Fruit fly (Drosophila melanogaster) S2 (cell line): Measurements from ENCODE around the gene CG7031.

Source experiments
- CG8478 ChIP-seq: fragments of >200 bp; optimal IDR thresholded peaks from 2 replicates; lab custom pipeline; 2018
- CTCF ChIP-seq, 2 experiments: fragments of >200 bp; optimal IDR thresholded peaks; 2 replicates each; lab custom pipeline; 2018

DNA sequence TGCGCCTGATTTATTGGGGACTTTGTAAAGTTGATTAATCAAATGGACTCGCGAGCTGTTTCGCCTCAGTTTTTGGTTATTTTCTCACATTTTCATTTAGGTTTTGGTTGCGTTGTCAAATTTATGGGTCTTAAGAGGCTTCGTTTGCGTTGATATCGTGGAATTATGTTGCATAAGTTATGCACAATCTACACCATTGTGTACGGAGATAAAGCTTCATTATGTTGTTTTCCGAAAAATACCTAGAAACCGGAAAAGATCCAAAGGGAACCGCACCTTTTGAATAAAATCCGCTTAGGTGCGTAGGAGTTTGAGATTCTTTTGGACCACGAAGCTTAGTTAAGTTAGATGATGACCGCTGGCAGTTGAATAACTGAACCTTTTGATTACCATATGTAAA is 47.0 kb upstream of the CG7031 start:
- TF ChIP-seq CTCF (optimal IDR thresholded peaks at IDR 0.05; lab: Kevin White, UChicago) (no peak), CG8478 (lab: Kevin White, UChicago) (no peak)
